Worm (Caenorhabditis elegans) whole organism, L1 larva: ENCODE results near the gene C09F12.3.

Experiments used
- nhr-76 ChIP-seq: sonication (generic microtip); optimal IDR thresholded peaks from 2 replicates; lab custom pipeline; 2017; ENCODE audit warnings: missing biosample characterization, missing genetic modification characterization
- skn-1 ChIP-seq: fragments of 150-350 bp; optimal IDR thresholded peaks from 2 replicates; lab custom pipeline; 2014; ENCODE audit warnings: missing biosample characterization, missing genetic modification characterization

DNA sequence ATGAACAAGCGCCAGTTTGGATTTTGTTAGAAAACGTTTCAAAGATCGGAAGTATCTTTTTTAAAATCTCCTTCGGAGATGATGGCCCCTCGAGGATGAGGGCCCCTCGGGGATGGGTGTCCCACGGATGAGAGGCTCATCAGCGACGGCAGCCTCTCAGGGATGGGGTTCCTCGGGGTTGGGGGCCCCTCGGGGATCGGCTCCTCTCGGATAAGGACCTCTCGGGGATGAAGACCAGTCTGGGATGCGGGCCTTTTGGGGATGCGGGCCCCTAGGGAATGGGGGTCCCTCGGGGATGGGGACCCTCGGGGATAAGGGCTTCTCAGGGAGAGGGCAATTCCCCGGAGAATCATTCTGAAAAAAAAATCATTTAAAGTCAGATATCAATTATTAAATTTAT, 7.7 kb upstream of the C09F12.3 start:
- TF ChIP-seq skn-1 (tag; lab: Kevin White, UChicago) (no peak), nhr-76 (tag; lab: Kevin White, UChicago) (no peak)
